Fruit fly (Drosophila melanogaster): ENCODE measurements around the gene Septin4.

The Septin4 gene

DNA sequence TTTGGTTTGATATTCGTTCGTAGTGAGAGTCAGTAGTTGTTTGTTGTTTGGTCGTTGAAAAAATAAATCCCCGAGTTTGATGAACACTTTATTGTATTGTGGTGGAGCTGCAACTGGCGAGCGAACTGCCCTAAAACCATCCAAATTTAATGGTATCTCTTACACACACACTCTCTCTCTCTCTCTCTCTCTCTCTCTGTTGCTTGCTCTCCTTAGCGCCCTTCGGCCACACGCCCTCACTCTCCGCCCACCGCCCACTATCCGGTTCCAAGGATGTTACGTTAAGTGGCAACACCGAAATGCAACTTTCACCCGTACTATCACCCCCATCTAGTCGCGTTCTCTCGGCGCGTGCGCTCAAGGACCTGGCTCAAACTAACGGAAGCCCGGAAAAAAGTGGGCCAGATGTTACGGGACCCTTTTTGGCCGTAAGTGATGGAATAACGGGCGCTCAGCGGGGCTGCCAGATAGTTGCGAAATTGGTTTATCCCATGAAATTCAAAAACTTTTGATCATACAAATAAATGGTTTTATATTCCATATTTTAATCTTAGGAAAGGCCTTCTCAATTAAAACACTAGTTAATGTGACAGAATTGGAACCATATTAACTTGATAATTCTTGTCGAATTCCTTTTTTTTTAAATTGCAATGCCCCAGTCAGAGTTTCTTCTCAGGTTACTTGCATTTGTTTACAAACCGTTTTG, 7.4 kb downstream of the Septin4 start (continued):
- TF ChIP-seq Hmx (GFP tag; optimal IDR thresholded peaks at IDR 0.05) (no peak), CG15011 (GFP tag; optimal IDR thresholded peaks at IDR 0.05) (no peak), Ets65A (GFP tag) (peak; percentile 76), CG15514 (GFP tag; optimal IDR thresholded peaks at IDR 0.05) (peak; percentile 24), Fer1 (GFP tag; optimal IDR thresholded peaks at IDR 0.05) (peak; percentile 33), CG7839 (tag; optimal IDR thresholded peaks at IDR 0.05) (peak; percentile 5), Trl (optimal IDR thresholded peaks at IDR 0.05) (peak; percentile 56 to 79), Trl (GFP tag; optimal IDR thresholded peaks at IDR 0.05) (no peak), CG14050 (GFP tag; IDR thresholded peaks at IDR 0.05) (no peak), dati (GFP tag; IDR thresholded peaks at IDR 0.05) (no peak), CG4820 (GFP tag; optimal IDR thresholded peaks at IDR 0.05) (no peak), CG9437 (GFP tag; optimal IDR thresholded peaks at IDR 0.05) (peak; percentile 15), pita (GFP tag; optimal IDR thresholded peaks at IDR 0.05) (no peak), CG12769 (tag; optimal IDR thresholded peaks at IDR 0.05) (no peak), gem (tag; optimal IDR thresholded peaks at IDR 0.05) (peak; percentile 7), CG6813 (GFP tag; optimal IDR thresholded peaks at IDR 0.05) (no peak), CG30403 (GFP tag; optimal IDR thresholded peaks at IDR 0.05) (peak; percentile 16), CG6689 (GFP tag; IDR thresholded peaks at IDR 0.05) (0 out of 2 replicates have a peak, but pooled peaks have one; percentile 8), D19A (tag; optimal IDR thresholded peaks at IDR 0.05) (peak; percentile 9), Meics (GFP tag; optimal IDR thresholded peaks at IDR 0.05) (peak; percentile 1), CG17361 (GFP tag; IDR thresholded peaks at IDR 0.05) (0 out of 3 replicates have a peak, but pooled peaks have one; percentile 29), row (GFP tag; IDR thresholded peaks at IDR 0.05) (0 out of 3 replicates have a peak, but pooled peaks have one; percentile 24), CG9727 (GFP tag; optimal IDR thresholded peaks at IDR 0.05) (peak; percentile 15), phol (tag; optimal IDR thresholded peaks at IDR 0.05) (peak; percentile 20), CG18599 (GFP tag; optimal IDR thresholded peaks at IDR 0.05) (peak; percentile 38), gce (GFP tag; IDR thresholded peaks at IDR 0.05) (no peak), Kr (GFP tag; optimal IDR thresholded peaks at IDR 0.05) (no peak), Drgx (GFP tag; IDR thresholded peaks at IDR 0.05) (no peak), CG10462 (GFP tag; optimal IDR thresholded peaks at IDR 0.05) (no peak), Hr51 (GFP tag; optimal IDR thresholded peaks at IDR 0.05) (no peak), CG1602 (GFP tag; optimal IDR thresholded peaks at IDR 0.05) (no peak), CG12659 (GFP tag; optimal IDR thresholded peaks at IDR 0.05) (peak; percentile 2), Sry-δ (GFP tag; optimal IDR thresholded peaks at IDR 0.05) (peak; percentile 15), Rx (GFP tag; IDR thresholded peaks at IDR 0.05) (no peak), Bteb2 (GFP tag; optimal IDR thresholded peaks at IDR 0.05) (no peak), nmo (GFP tag; optimal IDR thresholded peaks at IDR 0.05) (peak; percentile 24), CG2120 (GFP tag; optimal IDR thresholded peaks at IDR 0.05) (peak; percentile 17), yki (optimal IDR thresholded peaks at IDR 0.05) (no peak), Hmr (GFP tag; optimal IDR thresholded peaks at IDR 0.05) (no peak), CG13424 (tag; optimal IDR thresholded peaks at IDR 0.05) (peak; percentile 0), gfzf (GFP tag; optimal IDR thresholded peaks at IDR 0.05) (peak; percentile 13), zen2 (GFP tag; IDR thresholded peaks at IDR 0.05; ENCODE audit: partially characterized antibody) (no peak), CG3065 (GFP tag; optimal IDR thresholded peaks at IDR 0.05) (no peak), CG4282 (GFP tag; optimal IDR thresholded peaks at IDR 0.05) (no peak), zf30C (GFP tag; optimal IDR thresholded peaks at IDR 0.05) (no peak), CG7556 (GFP tag; optimal IDR thresholded peaks at IDR 0.05) (peak; percentile 3)

All from whole organism, embryonic.